Fruit fly (Drosophila melanogaster) whole organism, embryonic: ENCODE data around the gene ZnT35C.
A peak's percentile ranks its signal among the peaks of the same experiment; 100 is the strongest.

Source experiments
- Awh ChIP-seq: fragments of 200-800 bp; sonication (Bioruptor generic); IDR thresholded peaks from 2 replicates; pipeline ENCODE4, ENCODE4 v1.3.6; 2022; ENCODE audit warnings: missing biosample characterization, missing genetic modification characterization
- BtbVII ChIP-seq: fragments of 200-800 bp; sonication (Bioruptor generic); optimal IDR thresholded peaks from 3 replicates; lab custom pipeline; 2017; ENCODE audit warnings: missing biosample characterization, mild to moderate bottlenecking, missing genetic modification characterization
- CG11723 ChIP-seq: fragments of 200-800 bp; sonication (Bioruptor generic); optimal IDR thresholded peaks from 2 replicates; lab custom pipeline; 2017; ENCODE audit warnings: missing biosample characterization, mild to moderate bottlenecking, missing genetic modification characterization
- CG13296 ChIP-seq: fragments of 200-800 bp; sonication (Bioruptor generic); optimal IDR thresholded peaks from 3 replicates; lab custom pipeline; 2018; ENCODE audit warnings: missing biosample characterization, mild to moderate bottlenecking, missing genetic modification characterization
- CG15479 ChIP-seq: fragments of 200-800 bp; sonication (Bioruptor generic); optimal IDR thresholded peaks from 3 replicates; lab custom pipeline; 2019; ENCODE audit warnings: missing biosample characterization, mild to moderate bottlenecking, missing genetic modification characterization, moderate library complexity
- CG17359 ChIP-seq: fragments of 200-800 bp; sonication (Bioruptor generic); optimal IDR thresholded peaks from 3 replicates; lab custom pipeline; 2018; ENCODE audit warnings: missing biosample characterization, mild to moderate bottlenecking, missing genetic modification characterization, moderate library complexity
- CG2199 ChIP-seq: fragments of 200-800 bp; sonication (Bioruptor generic); IDR thresholded peaks from 3 replicates; pipeline ENCODE4 v1.3.6; 2022; ENCODE audit warnings: missing biosample characterization, missing genetic modification characterization
- CG2678 ChIP-seq: fragments of 200-800 bp; sonication (Bioruptor generic); optimal IDR thresholded peaks from 3 replicates; lab custom pipeline; 2019; ENCODE audit warnings: missing biosample characterization, mild to moderate bottlenecking, missing genetic modification characterization, moderate library complexity
- CG31365 ChIP-seq: fragments of 200-800 bp; sonication (Bioruptor generic); optimal IDR thresholded peaks from 2 replicates; lab custom pipeline; 2018; ENCODE audit warnings: missing biosample characterization, mild to moderate bottlenecking, missing genetic modification characterization
- CG33557 ChIP-seq: fragments of 200-800 bp; sonication (Bioruptor generic); optimal IDR thresholded peaks from 2 replicates; lab custom pipeline; 2019; ENCODE audit warnings: missing biosample characterization, mild to moderate bottlenecking, missing genetic modification characterization, moderate library complexity
- CG34422 ChIP-seq: fragments of 200-800 bp; sonication (Bioruptor generic); IDR thresholded peaks from 3 replicates; pipeline ENCODE4 v1.3.6; 2022; ENCODE audit warnings: missing biosample characterization, missing genetic modification characterization
- CG8388 ChIP-seq: fragments of 200-800 bp; sonication (Bioruptor generic); optimal IDR thresholded peaks from 2 replicates; lab custom pipeline; 2019; ENCODE audit warnings: missing biosample characterization, mild to moderate bottlenecking, missing genetic modification characterization, moderate library complexity
- CG8478 ChIP-seq: fragments of >200 bp; optimal IDR thresholded peaks from 2 replicates; lab custom pipeline; 2018
- Dbx ChIP-seq: fragments of 200-800 bp; sonication (Bioruptor generic); IDR thresholded peaks from 3 replicates; pipeline ENCODE4 v1.3.6; 2022; ENCODE audit warnings: missing biosample characterization, missing genetic modification characterization
- Dip3 ChIP-seq: fragments of 200-800 bp; sonication (Bioruptor generic); optimal IDR thresholded peaks from 3 replicates; lab custom pipeline; 2016; ENCODE audit warnings: missing biosample characterization, missing genetic modification characterization
- Dp ChIP-seq: fragments of 200-800 bp; sonication (Bioruptor generic); optimal IDR thresholded peaks from 2 replicates; lab custom pipeline; 2018; ENCODE audit warnings: missing biosample characterization, mild to moderate bottlenecking, missing genetic modification characterization, moderate library complexity
- Ets97D ChIP-seq: fragments of 200-800 bp; sonication (Bioruptor generic); optimal IDR thresholded peaks from 3 replicates; lab custom pipeline; 2016; ENCODE audit warnings: missing biosample characterization, missing genetic modification characterization
- Fer3 ChIP-seq: fragments of 200-800 bp; sonication (Bioruptor generic); optimal IDR thresholded peaks from 2 replicates; lab custom pipeline; 2018; ENCODE audit warnings: missing biosample characterization, mild to moderate bottlenecking, missing genetic modification characterization, moderate library complexity
- H2.0 ChIP-seq: fragments of 200-800 bp; sonication (Bioruptor generic); IDR thresholded peaks from 2 replicates; pipeline ENCODE4 v1.3.6; 2022; ENCODE audit warnings: missing biosample characterization, missing genetic modification characterization
- HmgD ChIP-seq: fragments of 200-800 bp; sonication (Bioruptor generic); optimal IDR thresholded peaks from 3 replicates; lab custom pipeline; 2016; ENCODE audit warnings: missing biosample characterization, missing genetic modification characterization
- Mad ChIP-seq: fragments of 200-800 bp; sonication (Bioruptor generic); optimal IDR thresholded peaks from 2 replicates; lab custom pipeline; 2016; ENCODE audit warnings: missing biosample characterization, missing genetic modification characterization
- Optix ChIP-seq: fragments of 200-800 bp; sonication (Bioruptor generic); IDR thresholded peaks from 3 replicates; pipeline ENCODE4 v1.3.6; 2022; ENCODE audit warnings: missing biosample characterization, missing genetic modification characterization
- Side ChIP-seq: fragments of 200-800 bp; sonication (Bioruptor generic); optimal IDR thresholded peaks from 2 replicates; lab custom pipeline; 2016; ENCODE audit warnings: missing biosample characterization, missing genetic modification characterization
- Ssrp ChIP-seq: fragments of 200-800 bp; sonication (Bioruptor generic); optimal IDR thresholded peaks from 2 replicates; lab custom pipeline; 2018; ENCODE audit warnings: missing biosample characterization, mild to moderate bottlenecking, missing genetic modification characterization, moderate library complexity
- Xrp1 ChIP-seq: fragments of 200-800 bp; sonication (Bioruptor generic); IDR thresholded peaks from 2 replicates; pipeline ENCODE4 v1.3.6; 2022; ENCODE audit warnings: missing biosample characterization, missing genetic modification characterization
- ase ChIP-seq: fragments of 200-800 bp; sonication (Bioruptor generic); IDR thresholded peaks from 3 replicates; pipeline ENCODE4 v1.3.6; 2022; ENCODE audit warnings: missing biosample characterization, missing genetic modification characterization
- caup ChIP-seq: fragments of 200-800 bp; sonication (Bioruptor generic); optimal IDR thresholded peaks from 3 replicates; lab custom pipeline; 2017; ENCODE audit warnings: missing biosample characterization, mild to moderate bottlenecking, missing genetic modification characterization, moderate library complexity; ENCODE audit not compliant: severe bottlenecking
- chif ChIP-seq, 2 experiments: fragments of 200-800 bp; sonication (Bioruptor generic); optimal IDR thresholded peaks; 3 replicates each; lab custom pipeline; 2016; ENCODE audit warnings: missing biosample characterization in 2 of 2, missing genetic modification characterization in 2 of 2
- crol ChIP-seq: fragments of 200-800 bp; sonication (Bioruptor generic); IDR thresholded peaks from 2 replicates; pipeline ENCODE4 v1.3.6; 2022; ENCODE audit warnings: missing biosample characterization, missing genetic modification characterization
- cwo ChIP-seq: fragments of 200-800 bp; sonication (Bioruptor generic); optimal IDR thresholded peaks from 3 replicates; lab custom pipeline; 2017; ENCODE audit warnings: missing biosample characterization, missing genetic modification characterization, mild to moderate bottlenecking, moderate library complexity, missing genetic modification reagents
- dimm ChIP-seq: fragments of 200-800 bp; sonication (Bioruptor generic); IDR thresholded peaks from 2 replicates; pipeline ENCODE4 v1.3.6; 2022; ENCODE audit warnings: missing biosample characterization, missing genetic modification characterization
- fru ChIP-seq: fragments of >200 bp; optimal IDR thresholded peaks from 2 replicates; lab custom pipeline; 2017
- gce ChIP-seq: fragments of 200-800 bp; sonication (Bioruptor generic); IDR thresholded peaks from 3 replicates; pipeline ENCODE4 v1.3.6; 2022; ENCODE audit warnings: missing biosample characterization, missing genetic modification characterization
- gcm2 ChIP-seq: fragments of 200-800 bp; sonication (Bioruptor generic); optimal IDR thresholded peaks from 2 replicates; lab custom pipeline; 2016; ENCODE audit warnings: missing biosample characterization, missing genetic modification characterization
- gem ChIP-seq: fragments of 200-800 bp; sonication (Bioruptor generic); optimal IDR thresholded peaks from 2 replicates; lab custom pipeline; 2019; ENCODE audit warnings: missing biosample characterization, mild to moderate bottlenecking, missing genetic modification characterization, moderate library complexity
- gsb-n ChIP-seq: fragments of 200-800 bp; sonication (Bioruptor generic); optimal IDR thresholded peaks from 3 replicates; lab custom pipeline; 2018; ENCODE audit warnings: missing biosample characterization, mild to moderate bottlenecking, missing genetic modification characterization
- insv ChIP-seq, 2 experiments: fragments of 200-800 bp; sonication (Bioruptor generic); optimal IDR thresholded peaks; 3 replicates each; lab custom pipeline; 2016 to 2018; ENCODE audit warnings: missing biosample characterization in 2 of 2, missing genetic modification characterization in 2 of 2
- jing ChIP-seq: fragments of 200-800 bp; sonication (Bioruptor generic); optimal IDR thresholded peaks from 2 replicates; lab custom pipeline; 2018; ENCODE audit warnings: missing biosample characterization, mild to moderate bottlenecking, missing genetic modification characterization
- nmo ChIP-seq: fragments of 200-800 bp; sonication (Bioruptor generic); optimal IDR thresholded peaks from 2 replicates; lab custom pipeline; 2018; ENCODE audit warnings: missing biosample characterization, mild to moderate bottlenecking, missing genetic modification characterization, moderate library complexity
- otp ChIP-seq: fragments of 200-800 bp; sonication (Bioruptor generic); IDR thresholded peaks from 3 replicates; pipeline ENCODE4, ENCODE4 v1.3.6; 2022; ENCODE audit warnings: missing biosample characterization, missing genetic modification characterization
- pita ChIP-seq: fragments of 200-800 bp; sonication (Bioruptor generic); optimal IDR thresholded peaks from 2 replicates; lab custom pipeline; 2017; ENCODE audit warnings: missing biosample characterization, mild to moderate bottlenecking, missing genetic modification characterization
- salm ChIP-seq: fragments of 200-800 bp; sonication (Bioruptor generic); optimal IDR thresholded peaks from 2 replicates; lab custom pipeline; 2018; ENCODE audit warnings: missing biosample characterization, mild to moderate bottlenecking, missing genetic modification characterization
- sens-2 ChIP-seq: fragments of 200-800 bp; sonication (Bioruptor generic); IDR thresholded peaks from 2 replicates; pipeline ENCODE4 v1.3.6; 2022; ENCODE audit warnings: missing biosample characterization, missing genetic modification characterization
- seq ChIP-seq: fragments of 200-800 bp; sonication (Bioruptor generic); IDR thresholded peaks from 2 replicates; pipeline ENCODE4 v1.3.6; 2022; ENCODE audit warnings: missing biosample characterization, missing genetic modification characterization
- shn ChIP-seq: fragments of 200-800 bp; sonication (Bioruptor generic); optimal IDR thresholded peaks from 3 replicates; lab custom pipeline; 2016; ENCODE audit warnings: missing biosample characterization, missing genetic modification characterization
- sna ChIP-seq: fragments of 200-800 bp; sonication (Bioruptor generic); IDR thresholded peaks from 2 replicates; pipeline ENCODE4 v1.3.6; 2022; ENCODE audit warnings: missing biosample characterization, missing genetic modification characterization; ENCODE audit not compliant: partially characterized antibody
- stc ChIP-seq: fragments of 200-800 bp; sonication (Bioruptor generic); IDR thresholded peaks from 2 replicates; pipeline ENCODE4 v1.3.6; 2022; ENCODE audit warnings: missing biosample characterization, missing genetic modification characterization
- tio ChIP-seq: fragments of 200-800 bp; sonication (Bioruptor generic); optimal IDR thresholded peaks from 2 replicates; lab custom pipeline; 2017; ENCODE audit warnings: missing biosample characterization, missing genetic modification characterization, inconsistent platforms
- tll ChIP-seq, 2 experiments: fragments of 200-800 bp in 1 of 2; fragments of >200 bp in 1 of 2; sonication (Bioruptor generic) in 1 of 2; optimal IDR thresholded peaks; 2 replicates each; lab custom pipeline; 2017 to 2019; ENCODE audit warnings: missing biosample characterization in 2 of 2, missing genetic modification characterization in 2 of 2, mild to moderate bottlenecking in 1 of 2, moderate library complexity in 1 of 2
- yki ChIP-seq: fragments of >200 bp; optimal IDR thresholded peaks from 3 replicates; lab custom pipeline; 2018
- zfh1 ChIP-seq: fragments of 200-800 bp; sonication (Bioruptor generic); IDR thresholded peaks from 3 replicates; pipeline ENCODE4 v1.3.6; 2022; ENCODE audit warnings: missing biosample characterization, missing genetic modification characterization

Gene ZnT35C

dm6 chr2L:15254229-15254861 is 6.8 kb upstream of the ZnT35C start (continued):
- TF ChIP-seq gce (GFP tag; lab: Robert Waterston, UW): no peak
- no peak for TF ChIP-seq dimm
- no peak for TF ChIP-seq Ets97D (GFP tag; lab: Kevin White, UChicago)
- peak; percentile 39 for TF ChIP-seq Ssrp (tag; lab: Kevin White, UChicago)
- TF ChIP-seq ase (GFP tag; lab: Robert Waterston, UW): peak; percentile 45; the same call in 1 of the 3 replicates
- no peak for TF ChIP-seq fru (lab: Kevin White, UChicago)
- TF ChIP-seq CG34422 (GFP tag; lab: Robert Waterston, UW): no peak
- TF ChIP-seq yki (lab: Kevin White, UChicago): no peak
- peak; percentile 76 for TF ChIP-seq gem
- TF ChIP-seq Optix (GFP tag; lab: Robert Waterston, UW): no peak
- peak; percentile 35 for TF ChIP-seq tio (GFP tag; lab: Kevin White, UChicago)
- no peak for TF ChIP-seq salm
- no peak for TF ChIP-seq HmgD (GFP tag; lab: Kevin White, UChicago)
- peak; percentile 32 for TF ChIP-seq CG8388 (GFP tag; lab: Kevin White, UChicago)
- peak; percentile 47; the same call in 1 of the 3 replicates for TF ChIP-seq zfh1 (GFP tag; lab: Robert Waterston, UW)
- no peak for TF ChIP-seq gcm2
- 0 out of 2 replicates have a peak, but pooled peaks have one; percentile 23 for TF ChIP-seq sens-2 (GFP tag; lab: Robert Waterston, UW)
- TF ChIP-seq insv (GFP tag; optimal IDR thresholded peaks at IDR 0.05; lab: Kevin White, UChicago): no peak
- no peak for TF ChIP-seq tll (GFP tag; optimal IDR thresholded peaks at IDR 0.05; lab: Kevin White, UChicago)
- TF ChIP-seq seq (GFP tag; lab: Robert Waterston, UW): no peak
- TF ChIP-seq Dp (GFP tag; lab: Kevin White, UChicago): no peak
- TF ChIP-seq CG13296: peak; percentile 38
- peak; percentile 48; the same call in 1 of the 2 replicates for TF ChIP-seq stc
- TF ChIP-seq otp: no peak
- no peak for TF ChIP-seq Dbx (GFP tag; lab: Robert Waterston, UW)
- peak; percentile 2 for TF ChIP-seq Dip3 (GFP tag; lab: Kevin White, UChicago)
- TF ChIP-seq CG31365: no peak
- TF ChIP-seq chif (GFP tag; optimal IDR thresholded peaks at IDR 0.05; lab: Kevin White, UChicago): peak in 1 of 2 experiments; percentile 64
- TF ChIP-seq CG2678: peak; percentile 72
- TF ChIP-seq nmo (GFP tag; lab: Kevin White, UChicago): peak; percentile 64
- TF ChIP-seq cwo (GFP tag; lab: Kevin White, UChicago): peak; percentile 51
- peak; percentile 70 for TF ChIP-seq Xrp1 (GFP tag; lab: Robert Waterston, UW)
- TF ChIP-seq Mad (GFP tag; lab: Kevin White, UChicago): no peak
- no peak for TF ChIP-seq H2.0
- TF ChIP-seq CG15479 (GFP tag; lab: Kevin White, UChicago): no peak
- no peak for TF ChIP-seq sna (GFP tag; lab: Robert Waterston, UW)
- TF ChIP-seq Side (GFP tag; lab: Kevin White, UChicago): peak; percentile 52
- TF ChIP-seq CG8478 (lab: Kevin White, UChicago): no peak
- no peak for TF ChIP-seq BtbVII (GFP tag; lab: Kevin White, UChicago)
- no peak for TF ChIP-seq Awh (GFP tag; lab: Robert Waterston, UW)
- peak; percentile 21 for TF ChIP-seq caup
- TF ChIP-seq CG11723 (GFP tag; lab: Kevin White, UChicago): no peak
- TF ChIP-seq jing (GFP tag; lab: Kevin White, UChicago): no peak
- TF ChIP-seq gsb-n: no peak
- TF ChIP-seq shn: no peak
- TF ChIP-seq CG33557: no peak
- TF ChIP-seq crol: no peak
- no peak for TF ChIP-seq CG2199 (GFP tag; lab: Robert Waterston, UW)
- peak; percentile 34 for TF ChIP-seq CG17359
- no peak for TF ChIP-seq pita (GFP tag; lab: Kevin White, UChicago)
- peak; percentile 43 for TF ChIP-seq Fer3 (tag; lab: Kevin White, UChicago)
